Worm (Caenorhabditis elegans) whole organism, L4 larva: ENCODE results near the gene T24C2.5.

ENCODE experiments used
- D1046.2 ChIP-seq: fragments of 200-800 bp; sonication (Bioruptor generic); IDR thresholded peaks from 2 replicates; pipeline ENCODE4 v1.3.6; 2022; ENCODE audit warnings: missing genetic modification characterization, missing compliant biosample characterization
- F37D6.2 ChIP-seq: sonication (generic microtip); optimal IDR thresholded peaks from 2 replicates; lab custom pipeline; 2016; ENCODE audit warnings: mild to moderate bottlenecking, missing genetic modification characterization, missing compliant biosample characterization
- F49E8.2 ChIP-seq: sonication (generic microtip); optimal IDR thresholded peaks from 2 replicates; lab custom pipeline; 2016; ENCODE audit warnings: missing compliant biosample characterization, mild to moderate bottlenecking, missing genetic modification characterization, borderline replicate concordance
- T26A8.4 ChIP-seq: fragments of 200-800 bp; sonication (Bioruptor generic); IDR thresholded peaks from 2 replicates; pipeline ENCODE4 v1.3.6; 2022; ENCODE audit warnings: missing genetic modification characterization, missing compliant biosample characterization
- Y75B8A.6 ChIP-seq: fragments of 200-800 bp; sonication (Bioruptor generic); IDR thresholded peaks from 2 replicates; pipeline ENCODE4 v1.3.6; 2022; ENCODE audit warnings: missing genetic modification reagents, missing genetic modification characterization, missing compliant biosample characterization
- ZK546.5 ChIP-seq, 2 experiments: sonication (generic microtip); optimal IDR thresholded peaks; 2 replicates each; lab custom pipeline; 2017; ENCODE audit warnings: missing biosample characterization in 2 of 2, missing genetic modification characterization in 2 of 2
- aha-1 ChIP-seq: fragments of 150-350 bp; peaks from one replicate; lab custom pipeline; 2014; ENCODE audit warnings: missing biosample characterization, missing genetic modification characterization
- attf-4 ChIP-seq: sonication (generic microtip); optimal IDR thresholded peaks from 3 replicates; lab custom pipeline; 2017; ENCODE audit warnings: missing biosample characterization, missing genetic modification characterization
- ceh-20 ChIP-seq: fragments of 200-800 bp; sonication (Bioruptor generic); IDR thresholded peaks from 2 replicates; pipeline ENCODE4 v1.3.6; 2022; ENCODE audit warnings: missing genetic modification reagents, missing genetic modification characterization, missing compliant biosample characterization
- ces-1 ChIP-seq: fragments of 150-350 bp; sonication (generic microtip); optimal IDR thresholded peaks from 4 replicates; lab custom pipeline; 2014; ENCODE audit warnings: missing biosample characterization, missing genetic modification reagents, missing genetic modification characterization
- ctbp-1 ChIP-seq: fragments of 200-800 bp; sonication (Bioruptor generic); IDR thresholded peaks from 2 replicates; pipeline ENCODE4 v1.3.6; 2022; ENCODE audit warnings: missing genetic modification reagents, missing genetic modification characterization, missing compliant biosample characterization
- daf-16 ChIP-seq, 3 experiments: sonication (generic microtip); optimal IDR thresholded peaks; 2 replicates each; lab custom pipeline; 2016 to 2017; ENCODE audit warnings: missing genetic modification characterization in 3 of 3, missing genetic modification reagents in 3 of 3, mild to moderate bottlenecking in 2 of 3, missing compliant biosample characterization in 2 of 3, missing biosample characterization in 1 of 3, moderate library complexity in 1 of 3
- dmd-6 ChIP-seq: fragments of 200-800 bp; sonication (Bioruptor generic); IDR thresholded peaks from 2 replicates; pipeline ENCODE4 v1.3.6; 2022; ENCODE audit warnings: missing genetic modification reagents, missing genetic modification characterization, missing compliant biosample characterization
- dmd-8 ChIP-seq: fragments of 200-800 bp; sonication (Bioruptor generic); IDR thresholded peaks from 2 replicates; pipeline ENCODE4 v1.3.6; 2022; ENCODE audit warnings: missing genetic modification characterization, missing compliant biosample characterization
- dmd-9 ChIP-seq: fragments of 200-800 bp; sonication (Bioruptor generic); IDR thresholded peaks from 2 replicates; pipeline ENCODE4 v1.3.6; 2022; ENCODE audit warnings: missing genetic modification reagents, missing genetic modification characterization, missing compliant biosample characterization
- dpl-1 ChIP-seq: fragments of 150-350 bp; optimal IDR thresholded peaks from 2 replicates; lab custom pipeline; 2014; ENCODE audit warnings: missing biosample characterization, missing genetic modification reagents, missing genetic modification characterization
- duxl-1 ChIP-seq: sonication (generic microtip); optimal IDR thresholded peaks from 2 replicates; lab custom pipeline; 2016; ENCODE audit warnings: mild to moderate bottlenecking, missing genetic modification characterization, moderate library complexity, missing compliant biosample characterization; ENCODE audit not compliant: poor library complexity
- egl-43 ChIP-seq: fragments of 200-800 bp; sonication (Bioruptor generic); IDR thresholded peaks from 2 replicates; pipeline ENCODE4 v1.3.6; 2022; ENCODE audit warnings: missing genetic modification reagents, missing genetic modification characterization, missing compliant biosample characterization
- fkh-10 ChIP-seq: fragments of 150-350 bp; optimal IDR thresholded peaks from 2 replicates; lab custom pipeline; 2014; ENCODE audit warnings: missing biosample characterization, missing genetic modification reagents, missing genetic modification characterization
- hif-1 ChIP-seq, 2 experiments: sonication (generic microtip); optimal IDR thresholded peaks; 2 replicates each; lab custom pipeline; 2016 to 2017; ENCODE audit warnings: missing compliant biosample characterization in 2 of 2, missing genetic modification characterization in 2 of 2, missing genetic modification reagents in 2 of 2, missing genotype in 2 of 2, mild to moderate bottlenecking in 1 of 2
- hlh-11 ChIP-seq: fragments of 200-800 bp; sonication (Bioruptor generic); optimal IDR thresholded peaks from 2 replicates; lab custom pipeline; 2018; ENCODE audit warnings: mild to moderate bottlenecking, missing genetic modification characterization, missing compliant biosample characterization
- hlh-30 ChIP-seq: sonication (generic microtip); optimal IDR thresholded peaks from 2 replicates; lab custom pipeline; 2017; ENCODE audit warnings: antibody characterized with exemption, mild to moderate bottlenecking, missing genetic modification characterization, missing compliant biosample characterization; ENCODE audit not compliant: insufficient read depth
- hmg-1.1 ChIP-seq: fragments of 200-800 bp; sonication (Bioruptor generic); IDR thresholded peaks from 2 replicates; pipeline ENCODE4 v1.3.6; 2022; ENCODE audit warnings: missing genetic modification reagents, missing genetic modification characterization, missing compliant biosample characterization
- jun-1 ChIP-seq: fragments of 150-350 bp; optimal IDR thresholded peaks from 2 replicates; lab custom pipeline; 2014; ENCODE audit warnings: missing biosample characterization, missing genetic modification reagents, missing genetic modification characterization
- lim-7 ChIP-seq: fragments of 200-800 bp; sonication (Bioruptor generic); IDR thresholded peaks from 2 replicates; pipeline ENCODE4 v1.3.6; 2022; ENCODE audit warnings: missing genetic modification characterization, missing compliant biosample characterization
- lin-13 ChIP-seq: fragments of 150-350 bp; optimal IDR thresholded peaks from 2 replicates; lab custom pipeline; 2014; ENCODE audit warnings: missing biosample characterization, missing genetic modification reagents, missing genetic modification characterization
- lin-29 ChIP-seq: fragments of 200-800 bp; sonication (Bioruptor generic); IDR thresholded peaks from 2 replicates; pipeline ENCODE4 v1.3.6; 2022; ENCODE audit warnings: missing genetic modification reagents, missing genetic modification characterization, missing compliant biosample characterization
- lir-3 ChIP-seq: sonication (generic microtip); optimal IDR thresholded peaks from 2 replicates; lab custom pipeline; 2016; ENCODE audit warnings: mild to moderate bottlenecking, missing genetic modification characterization, missing compliant biosample characterization
- madf-5 ChIP-seq, 2 experiments: fragments of 200-800 bp; sonication (Bioruptor generic); IDR thresholded peaks; 2 replicates each; pipeline ENCODE4 v1.3.6; 2022; ENCODE audit warnings: missing compliant biosample characterization in 2 of 2, missing genetic modification characterization in 2 of 2
- madf-9 ChIP-seq: fragments of 200-800 bp; sonication (Bioruptor generic); conservative IDR thresholded peaks from 2 replicates; pipeline ENCODE4 v1.3.6; 2022; ENCODE audit warnings: missing genetic modification reagents, missing genetic modification characterization, missing compliant biosample characterization
- mdl-1 ChIP-seq, 2 experiments: fragments of 150-350 bp in 1 of 2; sonication (generic microtip) in 1 of 2; optimal IDR thresholded peaks; 2 replicates each; lab custom pipeline; 2014 to 2017; ENCODE audit warnings: missing biosample characterization in 2 of 2, missing genetic modification characterization in 2 of 2
- mep-1 ChIP-seq: fragments of 150-350 bp; sonication (generic microtip); optimal IDR thresholded peaks from 3 replicates; lab custom pipeline; 2014; ENCODE audit warnings: missing biosample characterization, missing genetic modification characterization
- mxl-2 ChIP-seq: fragments of 200-800 bp; sonication (Bioruptor generic); conservative IDR thresholded peaks from 2 replicates; pipeline ENCODE4 v1.3.6; 2022; ENCODE audit warnings: missing genetic modification reagents, missing genetic modification characterization, missing compliant biosample characterization
- mxl-3 ChIP-seq: fragments of 200-800 bp; sonication (Bioruptor generic); optimal IDR thresholded peaks from 2 replicates; lab custom pipeline; 2018; ENCODE audit warnings: mild to moderate bottlenecking, missing genetic modification characterization, missing compliant biosample characterization
- nhr-10 ChIP-seq: fragments of 150-350 bp; optimal IDR thresholded peaks from 2 replicates; lab custom pipeline; 2014; ENCODE audit warnings: missing biosample characterization, missing genetic modification characterization
- nhr-102 ChIP-seq: sonication (generic microtip); optimal IDR thresholded peaks from 2 replicates; lab custom pipeline; 2016; ENCODE audit warnings: mild to moderate bottlenecking, missing genetic modification characterization, moderate library complexity, missing compliant biosample characterization
- nhr-11 ChIP-seq: fragments of 150-350 bp; optimal IDR thresholded peaks from 2 replicates; lab custom pipeline; 2014; ENCODE audit warnings: missing biosample characterization, missing genetic modification characterization
- nhr-28 ChIP-seq: fragments of 150-350 bp; optimal IDR thresholded peaks from 2 replicates; lab custom pipeline; 2014; ENCODE audit warnings: missing biosample characterization, missing genetic modification characterization
- nhr-41 ChIP-seq: fragments of 200-800 bp; sonication (Bioruptor generic); IDR thresholded peaks from 2 replicates; pipeline ENCODE4 v1.3.6; 2022; ENCODE audit warnings: missing genetic modification reagents, missing genetic modification characterization, missing compliant biosample characterization
- nhr-42 ChIP-seq: fragments of 200-800 bp; sonication (Bioruptor generic); IDR thresholded peaks from 2 replicates; pipeline ENCODE4 v1.3.6; 2022; ENCODE audit warnings: missing genetic modification characterization, missing compliant biosample characterization
- nhr-48 ChIP-seq: sonication (generic microtip); optimal IDR thresholded peaks from 2 replicates; lab custom pipeline; 2016; ENCODE audit warnings: mild to moderate bottlenecking, missing genetic modification characterization, missing compliant biosample characterization
- nhr-6 ChIP-seq: fragments of 150-350 bp; optimal IDR thresholded peaks from 2 replicates; lab custom pipeline; 2014; ENCODE audit warnings: missing biosample characterization, missing genetic modification characterization
- nhr-77 ChIP-seq: fragments of 150-350 bp; optimal IDR thresholded peaks from 2 replicates; lab custom pipeline; 2014; ENCODE audit warnings: missing biosample characterization, missing genetic modification characterization
- pha-4 ChIP-seq, 2 experiments: fragments of 150-350 bp in 1 of 2; fragments of 200-800 bp in 1 of 2; sonication (Bioruptor generic) in 1 of 2; IDR thresholded peaks in 1 of 2; optimal IDR thresholded peaks in 1 of 2; 2 replicates each; pipeline versions ENCODE4 v1.3.6 to Lab custom; 2014 to 2022; ENCODE audit warnings: missing genetic modification characterization in 2 of 2, missing genetic modification reagents in 2 of 2, missing biosample characterization in 1 of 2, missing compliant biosample characterization in 1 of 2
- php-3 ChIP-seq: fragments of 200-800 bp; sonication (Bioruptor generic); IDR thresholded peaks from 2 replicates; pipeline ENCODE4 v1.3.6; 2022; ENCODE audit warnings: missing genetic modification reagents, missing genetic modification characterization, missing compliant biosample characterization
- pqm-1 ChIP-seq: sonication (generic microtip); optimal IDR thresholded peaks from 2 replicates; lab custom pipeline; 2017; ENCODE audit warnings: missing biosample characterization, missing genetic modification characterization
- rbr-2 ChIP-seq: sonication (generic microtip); optimal IDR thresholded peaks from 2 replicates; lab custom pipeline; 2016; ENCODE audit warnings: missing genotype, missing genetic modification characterization, missing compliant biosample characterization
- spr-1 ChIP-seq: sonication (generic microtip); optimal IDR thresholded peaks from 2 replicates; lab custom pipeline; 2016; ENCODE audit warnings: mild to moderate bottlenecking, missing genetic modification characterization, missing compliant biosample characterization
- vab-7 ChIP-seq: fragments of 200-800 bp; sonication (Bioruptor generic); IDR thresholded peaks from 2 replicates; pipeline ENCODE4 v1.3.6; 2022; ENCODE audit warnings: missing genetic modification reagents, missing genetic modification characterization, missing compliant biosample characterization
- ztf-7 ChIP-seq: fragments of 150-350 bp; optimal IDR thresholded peaks from 2 replicates; lab custom pipeline; 2014; ENCODE audit warnings: missing biosample characterization, missing genetic modification characterization

T24C2.5 gene

DNA sequence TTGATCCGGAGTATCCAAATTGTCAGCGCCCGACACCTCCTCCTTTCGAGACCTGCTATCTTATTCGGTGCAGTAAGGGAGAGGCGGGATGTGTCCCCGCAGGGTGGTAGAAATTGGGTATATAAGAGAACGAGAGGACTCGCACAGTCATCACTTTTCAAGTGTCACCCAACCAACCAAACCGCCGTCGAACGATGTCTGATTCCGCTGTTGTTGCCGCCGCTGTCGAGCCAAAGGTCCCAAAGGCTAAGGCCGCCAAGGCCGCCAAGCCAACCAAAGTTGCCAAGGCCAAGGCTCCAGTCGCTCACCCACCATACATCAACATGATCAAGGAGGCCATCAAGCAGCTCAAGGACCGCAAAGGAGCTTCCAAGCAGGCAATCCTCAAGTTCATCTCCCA is 44.3 kb upstream of the T24C2.5 start, which contains the start of gene his-24:
his-24 (plus strand) TSS at position 150 of the 400 bp plus-strand sequence.
- TF ChIP-seq vab-7 (GFP tag; lab: Robert Waterston, UW) (0 out of 2 replicates have a peak, but pooled peaks have one; percentile 32), madf-9 (0 out of 2 replicates have a peak, but pooled peaks have one; percentile 34), jun-1 (tag; lab: Kevin White, UChicago) (no peak), ctbp-1 (GFP tag; lab: Robert Waterston, UW) (peak; percentile 62; the same call in 1 of the 2 replicates), fkh-10 (GFP tag; lab: Kevin White, UChicago) (peak; percentile 6), mdl-1 (tag; optimal IDR thresholded peaks at IDR 0.05; lab: Kevin White, UChicago) (peak in 1 of 2 experiments; percentile 32), dpl-1 (GFP tag; lab: Kevin White, UChicago) (peak; percentile 45), pha-4 (GFP tag; IDR thresholded peaks at IDR 0.05; lab: Robert Waterston, UW) (peak; percentile 70), pha-4 (tag; optimal IDR thresholded peaks at IDR 0.05; lab: Kevin White, UChicago) (no peak), D1046.2 (GFP tag; lab: Robert Waterston, UW) (0 out of 2 replicates have a peak, but pooled peaks have one; percentile 53), php-3 (GFP tag; lab: Robert Waterston, UW) (peak; percentile 65), hif-1 (tag; optimal IDR thresholded peaks at IDR 0.05; lab: Kevin White, UChicago) (peak in 1 of 2 experiments; percentile 51), nhr-28 (peak; percentile 56), nhr-41 (no peak), mxl-3 (GFP tag; lab: Kevin White, UChicago) (peak; percentile 56), hmg-1.1 (peak; percentile 79), ces-1 (no peak), dmd-8 (GFP tag; lab: Robert Waterston, UW) (no peak), lin-13 (GFP tag; lab: Kevin White, UChicago) (peak; percentile 25), attf-4 (no peak), hlh-30 (tag; lab: Kevin White, UChicago) (peak; percentile 71), egl-43 (peak; percentile 56; the same call in 1 of the 2 replicates), nhr-10 (tag; lab: Kevin White, UChicago) (no peak), dmd-6 (GFP tag; lab: Robert Waterston, UW) (peak; percentile 61), madf-5 (GFP tag; IDR thresholded peaks at IDR 0.05; lab: Robert Waterston, UW) (no peak), nhr-48 (tag; lab: Kevin White, UChicago) (peak; percentile 8), ceh-20 (GFP tag; lab: Robert Waterston, UW) (no peak; the same call in none of the 2 replicates), hlh-11 (tag; lab: Kevin White, UChicago) (peak; percentile 70), T26A8.4 (GFP tag; lab: Robert Waterston, UW) (peak; percentile 54), F49E8.2 (tag; lab: Kevin White, UChicago) (no peak), F37D6.2 (tag; lab: Kevin White, UChicago) (peak; percentile 19), dmd-9 (GFP tag; lab: Robert Waterston, UW) (peak; percentile 66; the same call in 1 of the 2 replicates), ztf-7 (tag; lab: Kevin White, UChicago) (peak; percentile 20), mep-1 (tag; lab: Kevin White, UChicago) (peak; percentile 83), spr-1 (tag; lab: Kevin White, UChicago) (peak; percentile 39), rbr-2 (peak; percentile 59), lir-3 (tag; lab: Kevin White, UChicago) (no peak), nhr-102 (tag; lab: Kevin White, UChicago) (peak; percentile 45), lim-7 (no peak), Y75B8A.6 (GFP tag; lab: Robert Waterston, UW) (no peak), pqm-1 (tag; lab: Kevin White, UChicago) (peak; percentile 40), nhr-42 (GFP tag; lab: Robert Waterston, UW) (peak; percentile 59; the same call in 1 of the 2 replicates), lin-29 (GFP tag; lab: Robert Waterston, UW) (no peak), mxl-2 (GFP tag; lab: Robert Waterston, UW) (0 out of 2 replicates have a peak, but pooled peaks have one; percentile 40), ZK546.5 (tag; optimal IDR thresholded peaks at IDR 0.05; lab: Kevin White, UChicago) (no peak), aha-1 (tag; lab: Kevin White, UChicago) (peak; percentile 99), daf-16 (GFP tag; optimal IDR thresholded peaks at IDR 0.05; lab: Kevin White, UChicago) (no peak), daf-16 (tag; optimal IDR thresholded peaks at IDR 0.05; lab: Kevin White, UChicago) (peak; percentile 29), duxl-1 (tag; lab: Kevin White, UChicago) (peak; percentile 33), nhr-11 (tag; lab: Kevin White, UChicago) (peak; percentile 48), nhr-6 (peak; percentile 85), nhr-77 (tag; lab: Kevin White, UChicago) (peak; percentile 63)
